Worm (Caenorhabditis elegans) whole organism, midembryonic: Measurements from ENCODE around the gene K02E11.5.
"Not testable (repeated sequence)": the region's sequence is repeated elsewhere in the genome, so short reads cannot be mapped to it uniquely, and the experiment has no call there.

Experiments
- T22C8.4 ChIP-seq: fragments of 200-800 bp; sonication (Bioruptor generic); IDR thresholded peaks from 2 replicates; pipeline ENCODE4 v1.3.6; 2022; ENCODE audit warnings: missing genetic modification characterization, missing compliant biosample characterization
- cog-1 ChIP-seq: sonication (generic microtip); optimal IDR thresholded peaks from 2 replicates; lab custom pipeline; 2016; ENCODE audit warnings: missing genetic modification characterization, missing compliant biosample characterization
- flt-1 ChIP-seq: fragments of 200-800 bp; sonication (Bioruptor generic); IDR thresholded peaks from 2 replicates; pipeline ENCODE4 v1.3.6; 2022; ENCODE audit warnings: missing genetic modification characterization, missing compliant biosample characterization
- klf-2 ChIP-seq: fragments of 200-800 bp; sonication (Bioruptor generic); conservative IDR thresholded peaks from 2 replicates; pipeline ENCODE4 v1.3.6; 2022; ENCODE audit warnings: missing genetic modification reagents, missing genetic modification characterization, missing compliant biosample characterization
- med-1 ChIP-seq: sonication (generic microtip); optimal IDR thresholded peaks from 2 replicates; lab custom pipeline; 2017; ENCODE audit warnings: missing genetic modification characterization, mild to moderate bottlenecking, missing compliant biosample characterization, antibody characterized with exemption, missing genetic modification reagents; ENCODE audit not compliant: insufficient read depth
- ref-1 ChIP-seq: fragments of 200-800 bp; sonication (Bioruptor generic); conservative IDR thresholded peaks from 2 replicates; pipeline ENCODE4 v1.3.6; 2022; ENCODE audit warnings: missing genetic modification reagents, missing genetic modification characterization, missing compliant biosample characterization
- tab-1 ChIP-seq: fragments of 200-800 bp; sonication (Bioruptor generic); IDR thresholded peaks from 2 replicates; pipeline ENCODE4 v1.3.6; 2022; ENCODE audit warnings: missing genetic modification characterization, missing compliant biosample characterization
- ztf-23 ChIP-seq: fragments of 200-800 bp; sonication (Bioruptor generic); IDR thresholded peaks from 2 replicates; pipeline ENCODE4 v1.3.6; 2022; ENCODE audit warnings: missing genetic modification reagents, missing genetic modification characterization, missing compliant biosample characterization
- ztf-29 ChIP-seq: fragments of 200-800 bp; sonication (Bioruptor generic); IDR thresholded peaks from 2 replicates; pipeline ENCODE4 v1.3.6; 2022; ENCODE audit warnings: missing genetic modification reagents, missing genetic modification characterization, missing compliant biosample characterization

The K02E11.5 gene

DNA sequence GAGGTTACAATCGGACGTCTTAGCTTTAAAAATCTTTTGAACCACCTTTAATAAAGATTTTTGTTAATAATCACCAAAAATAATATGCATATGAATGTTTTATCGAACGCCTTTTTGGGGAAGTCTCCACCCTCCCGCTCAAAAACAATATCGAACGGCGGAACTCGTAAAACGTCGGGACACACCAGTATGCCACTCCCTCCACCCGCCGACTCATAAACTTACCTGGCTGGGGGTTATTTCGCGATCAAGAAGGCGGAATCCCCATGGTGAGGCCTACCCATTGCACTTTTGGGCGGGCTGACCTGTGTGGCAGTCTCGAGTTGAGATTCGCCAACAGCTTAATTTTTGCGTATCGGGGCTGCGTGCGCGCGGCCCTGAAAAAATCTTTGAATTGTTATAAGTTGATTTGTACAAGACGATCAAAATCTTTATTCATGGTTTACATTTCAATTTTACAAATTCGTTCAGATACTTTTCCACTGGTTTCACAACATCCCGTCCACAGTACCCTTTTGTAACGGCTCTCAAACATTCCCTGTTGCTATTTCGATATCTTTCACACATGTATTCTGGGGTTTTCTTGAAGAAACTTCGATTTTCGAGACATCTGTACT lies 15.3 kb downstream of the K02E11.5 start:
- TF ChIP-seq tab-1 = no peak
- no peak for TF ChIP-seq ztf-29 (GFP tag; lab: Robert Waterston, UW)
- TF ChIP-seq med-1 (GFP tag; lab: Kevin White, UChicago) = no peak
- no peak for TF ChIP-seq ztf-23 (GFP tag; lab: Robert Waterston, UW)
- TF ChIP-seq T22C8.4 (GFP tag; lab: Robert Waterston, UW) = no peak
- TF ChIP-seq ref-1 = no peak
- no peak for TF ChIP-seq flt-1
- TF ChIP-seq klf-2 (GFP tag; lab: Robert Waterston, UW) = no peak
- no peak for TF ChIP-seq cog-1 (tag; lab: Kevin White, UChicago)

DNA sequence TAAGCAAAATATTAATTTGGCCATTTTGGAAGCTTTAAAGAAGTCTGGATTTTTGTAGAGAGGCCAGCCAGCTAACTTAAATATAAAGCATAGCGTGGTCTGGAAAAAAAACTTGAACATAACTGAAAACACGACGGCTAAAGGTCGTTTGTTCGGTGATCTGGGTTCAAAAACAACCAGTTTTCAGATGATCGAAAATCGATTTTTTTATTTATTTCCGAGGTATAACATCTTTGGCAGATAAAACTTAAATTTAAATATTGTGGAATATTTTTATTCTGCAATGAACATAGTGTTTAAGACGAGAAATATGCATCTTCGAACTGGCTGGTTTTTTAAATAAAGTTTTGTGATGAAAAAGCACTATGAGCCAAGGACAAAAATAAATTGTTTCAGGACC lies 16.5 kb downstream of the K02E11.5 start, which contains the start of gene F40G12.4:
Gene F40G12.4 (minus strand): TSS at position 101 of the 400 bp plus-strand sequence.
- TF ChIP-seq flt-1 (no peak), T22C8.4 (GFP tag; lab: Robert Waterston, UW) (no peak), klf-2 (GFP tag; lab: Robert Waterston, UW) (no peak), cog-1 (tag; lab: Kevin White, UChicago) (no peak), ztf-29 (GFP tag; lab: Robert Waterston, UW) (no peak), ztf-23 (GFP tag; lab: Robert Waterston, UW) (no peak), tab-1 (no peak), ref-1 (no peak), med-1 (GFP tag; lab: Kevin White, UChicago) (no peak)

DNA sequence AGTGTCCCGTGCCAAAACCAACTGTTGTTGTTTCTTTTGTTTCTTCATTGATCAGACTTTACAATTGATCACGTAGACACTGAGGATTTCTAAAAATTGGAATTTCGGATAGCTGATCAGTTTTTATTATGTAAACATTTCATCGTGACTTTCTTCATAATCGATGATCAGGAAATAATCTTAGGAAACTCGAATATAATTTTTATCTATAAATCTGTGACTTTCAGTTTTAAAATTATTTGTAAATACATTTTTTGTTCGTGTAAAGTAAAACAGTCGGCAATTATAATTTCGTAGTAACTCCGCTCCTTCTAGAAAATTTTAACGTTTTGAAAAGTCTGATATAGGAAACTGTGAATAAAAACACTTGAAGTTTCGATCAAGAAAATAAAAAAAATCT lies 18.6 kb downstream of the K02E11.5 start, which contains the start of gene F40G12.5:
Gene F40G12.5 (minus strand): TSS at position 101 of the 400 bp plus-strand sequence.
- TF ChIP-seq ref-1 = no peak
- no peak for TF ChIP-seq klf-2 (GFP tag; lab: Robert Waterston, UW)
- no peak for TF ChIP-seq T22C8.4 (GFP tag; lab: Robert Waterston, UW)
- no peak for TF ChIP-seq tab-1
- no peak for TF ChIP-seq ztf-23 (GFP tag; lab: Robert Waterston, UW)
- TF ChIP-seq med-1 (GFP tag; lab: Kevin White, UChicago) = no peak
- TF ChIP-seq ztf-29 (GFP tag; lab: Robert Waterston, UW) = no peak
- no peak for TF ChIP-seq cog-1 (tag; lab: Kevin White, UChicago)
- no peak for TF ChIP-seq flt-1

DNA sequence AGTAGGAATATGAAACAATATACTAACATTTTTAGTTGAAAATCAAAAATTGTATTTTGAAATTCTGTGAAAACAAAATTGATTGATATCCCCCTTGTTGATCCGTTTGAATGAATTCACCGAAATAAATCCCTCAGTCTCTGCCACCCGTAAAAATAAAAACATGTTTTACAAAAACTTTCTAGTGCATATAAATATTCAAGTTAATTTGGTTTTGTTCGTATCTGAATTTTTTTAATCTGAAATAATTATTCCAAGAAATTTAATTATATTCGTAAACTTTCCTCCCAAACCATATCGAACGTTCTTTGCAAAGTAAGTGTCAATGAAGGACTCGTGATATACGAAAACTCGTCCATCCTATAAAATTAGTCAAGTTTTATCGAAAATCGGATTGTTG lies 20.9 kb downstream of the K02E11.5 start, which contains the start of gene F40G12.6:
Gene F40G12.6 (minus strand): TSS at position 101 of the 400 bp plus-strand sequence.
- TF ChIP-seq flt-1 (no peak), ztf-23 (GFP tag; lab: Robert Waterston, UW) (no peak), tab-1 (no peak), klf-2 (GFP tag; lab: Robert Waterston, UW) (no peak), cog-1 (tag; lab: Kevin White, UChicago) (no peak), med-1 (GFP tag; lab: Kevin White, UChicago) (no peak), T22C8.4 (GFP tag; lab: Robert Waterston, UW) (no peak)

DNA sequence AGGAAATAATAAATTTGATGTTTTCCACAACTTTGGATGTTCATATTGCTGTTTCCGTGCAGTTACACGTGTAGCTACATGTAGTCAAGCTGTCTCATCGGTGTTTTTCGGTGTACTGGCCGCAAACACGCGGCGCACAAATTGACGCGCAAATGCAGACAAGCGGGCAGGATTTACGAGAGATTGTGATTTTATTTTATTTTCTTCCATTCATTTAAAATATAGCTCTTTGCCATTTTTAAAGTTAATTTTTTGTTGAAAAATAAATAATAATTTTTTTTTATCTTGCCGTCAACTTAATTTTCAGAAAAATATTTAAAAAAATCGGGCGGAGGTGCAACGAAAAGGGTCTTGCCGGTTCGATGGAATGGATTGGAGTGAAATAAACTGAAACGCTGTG lies 22.1 kb downstream of the K02E11.5 start, which contains the start of gene F40G12.7:
Gene F40G12.7 (plus strand): TSS at position 301 of the 400 bp plus-strand sequence.
- not testable (repeated sequence) for TF ChIP-seq ref-1; cog-1 (tag; lab: Kevin White, UChicago); med-1 (GFP tag; lab: Kevin White, UChicago)

DNA sequence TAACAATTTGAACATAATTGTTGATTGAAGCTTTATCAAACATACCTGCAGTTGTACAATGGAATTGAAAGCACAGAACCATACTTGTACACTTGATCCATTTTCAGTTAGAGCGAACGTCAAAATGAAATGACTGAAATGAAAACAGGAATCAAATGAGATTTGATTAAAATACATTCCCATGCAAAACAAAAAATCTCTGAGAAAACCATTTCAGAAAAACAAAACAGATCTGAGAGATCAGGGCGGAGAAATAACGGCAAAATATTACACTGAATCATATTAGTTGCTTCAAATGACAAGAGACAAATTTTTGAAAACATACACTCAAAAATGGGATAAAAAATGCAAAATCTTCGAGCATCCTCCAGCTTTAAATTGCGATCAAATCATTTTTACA lies 27.7 kb downstream of the K02E11.5 start, which contains the start of gene srt-33:
Gene srt-33 (minus strand): TSS at position 101 of the 400 bp plus-strand sequence.
- TF ChIP-seq klf-2 (GFP tag; lab: Robert Waterston, UW) (no peak), cog-1 (tag; lab: Kevin White, UChicago) (no peak), med-1 (GFP tag; lab: Kevin White, UChicago) (no peak), ztf-29 (GFP tag; lab: Robert Waterston, UW) (no peak), flt-1 (no peak), ztf-23 (GFP tag; lab: Robert Waterston, UW) (no peak), ref-1 (no peak), tab-1 (no peak), T22C8.4 (GFP tag; lab: Robert Waterston, UW) (no peak)

DNA sequence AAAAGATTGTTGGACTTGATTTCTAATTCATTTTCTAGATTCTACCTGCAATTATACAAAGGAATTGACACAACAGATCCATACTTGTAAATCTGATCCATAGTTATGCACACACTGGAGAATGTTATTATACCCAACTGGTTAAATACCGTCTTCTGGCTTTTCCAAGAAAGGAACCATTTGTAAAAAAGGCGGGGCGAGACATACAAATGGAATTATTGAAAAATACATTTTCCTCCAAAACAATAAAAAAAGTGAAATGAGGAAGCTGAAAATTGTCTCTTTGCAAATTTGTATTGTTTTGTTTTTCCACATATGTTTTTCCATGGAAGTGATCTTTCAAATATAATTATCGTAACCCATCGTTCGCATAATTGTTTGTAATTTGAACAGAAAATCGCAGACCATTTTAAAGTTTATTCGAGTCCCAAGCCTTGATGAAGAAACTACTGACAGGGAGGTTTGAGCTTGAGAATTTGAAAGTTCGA lies 30.1 kb downstream of the K02E11.5 start, which contains the start of the genes srt-74 and F40G12.9:
Gene srt-74 (minus strand): TSS at position 101 of the 488 bp plus-strand sequence.
Gene F40G12.9 (plus strand): TSS at position 438 of the 488 bp plus-strand sequence.
- no peak for TF ChIP-seq ztf-29 (GFP tag; lab: Robert Waterston, UW)
- no peak for TF ChIP-seq flt-1
- TF ChIP-seq klf-2 (GFP tag; lab: Robert Waterston, UW) = no peak
- TF ChIP-seq ztf-23 (GFP tag; lab: Robert Waterston, UW) = no peak
- no peak for TF ChIP-seq cog-1 (tag; lab: Kevin White, UChicago)
- no peak for TF ChIP-seq med-1 (GFP tag; lab: Kevin White, UChicago)
- no peak for TF ChIP-seq T22C8.4 (GFP tag; lab: Robert Waterston, UW)
- TF ChIP-seq ref-1 = no peak
- TF ChIP-seq tab-1 = no peak

DNA sequence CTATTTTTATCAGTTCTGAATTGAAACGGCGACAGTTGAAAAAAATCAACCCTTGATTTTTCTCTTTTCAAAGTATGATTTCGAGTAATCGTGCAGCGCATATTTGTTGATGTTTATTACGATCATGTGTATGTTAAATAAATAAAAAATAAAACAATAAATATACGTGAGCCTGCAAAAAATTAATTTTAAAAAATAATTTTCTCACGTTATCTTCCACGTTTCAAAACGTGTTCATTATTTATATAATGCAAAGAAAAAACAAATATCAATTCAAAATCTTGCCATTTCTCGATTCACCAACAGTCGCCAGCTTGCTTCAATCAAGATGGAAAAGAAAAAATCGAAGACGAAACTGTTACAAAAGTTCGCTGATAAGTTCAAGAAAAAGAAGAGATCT lies 31.1 kb downstream of the K02E11.5 start, which contains the start of gene F40G12.10:
Gene F40G12.10 (plus strand): TSS at position 301 of the 400 bp plus-strand sequence.
- TF ChIP-seq flt-1 (no peak), ref-1 (no peak), cog-1 (tag; lab: Kevin White, UChicago) (no peak), med-1 (GFP tag; lab: Kevin White, UChicago) (no peak), ztf-29 (GFP tag; lab: Robert Waterston, UW) (no peak), tab-1 (no peak), T22C8.4 (GFP tag; lab: Robert Waterston, UW) (no peak), klf-2 (GFP tag; lab: Robert Waterston, UW) (no peak), ztf-23 (GFP tag; lab: Robert Waterston, UW) (no peak)

DNA sequence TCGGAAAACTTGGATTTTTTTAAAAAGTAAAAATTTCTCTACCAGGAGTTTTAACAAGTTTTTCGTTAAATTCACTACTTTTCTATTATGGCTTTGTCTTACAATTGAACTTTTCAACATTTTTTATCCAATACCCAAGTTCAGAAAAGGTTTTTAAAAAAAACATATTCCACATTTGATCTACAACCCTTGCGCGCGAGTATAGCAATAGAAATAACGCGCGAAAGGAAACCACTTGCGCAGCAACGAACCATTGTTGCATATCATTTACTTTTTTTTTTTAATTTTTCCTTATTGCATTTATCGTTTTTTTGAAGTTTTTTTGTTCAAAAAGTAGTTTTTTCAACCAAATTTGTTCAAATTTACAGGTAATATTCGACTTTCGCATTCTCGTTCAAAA lies 33.7 kb downstream of the K02E11.5 start, which contains the start of gene F40G12.11:
Gene F40G12.11 (plus strand): TSS at position 369 of the 400 bp plus-strand sequence.
- no peak for TF ChIP-seq tab-1
- no peak for TF ChIP-seq ztf-29 (GFP tag; lab: Robert Waterston, UW)
- TF ChIP-seq klf-2 (GFP tag; lab: Robert Waterston, UW) = no peak
- TF ChIP-seq med-1 (GFP tag; lab: Kevin White, UChicago) = no peak
- no peak for TF ChIP-seq T22C8.4 (GFP tag; lab: Robert Waterston, UW)
- no peak for TF ChIP-seq cog-1 (tag; lab: Kevin White, UChicago)
- TF ChIP-seq ztf-23 (GFP tag; lab: Robert Waterston, UW) = no peak
- no peak for TF ChIP-seq ref-1
- TF ChIP-seq flt-1 = no peak
